Fruit fly (Drosophila melanogaster) whole organism, pupa: Measurements from ENCODE around the gene Cyp28d1.
A peak's percentile ranks its signal among the peaks of the same experiment; 100 is the strongest.

Experiments used
- CG8301 ChIP-seq: fragments of 200-800 bp; sonication (Bioruptor generic); optimal IDR thresholded peaks from 2 replicates; lab custom pipeline; 2018; ENCODE audit warnings: missing biosample characterization, mild to moderate bottlenecking, missing genetic modification characterization
- EcR ChIP-seq: fragments of 200-800 bp; sonication (Bioruptor generic); optimal IDR thresholded peaks from 3 replicates; lab custom pipeline; 2019; ENCODE audit warnings: missing biosample characterization, missing genetic modification characterization, mild to moderate bottlenecking, moderate library complexity, missing genetic modification reagents
- Pif1B ChIP-seq: fragments of 200-800 bp; sonication (Bioruptor generic); optimal IDR thresholded peaks from 3 replicates; lab custom pipeline; 2016; ENCODE audit warnings: missing biosample characterization, missing genetic modification characterization

- TF ChIP-seq CG8301 (tag; lab: Kevin White, UChicago) (peak; percentile 88), Pif1B (GFP tag; lab: Kevin White, UChicago) (peak; percentile 86), EcR (GFP tag; lab: Kevin White, UChicago) (peak; percentile 34)
Measured at dm6 chr2L:5261223-5261984, 51.1 kb downstream of the Cyp28d1 start.
